Worm (Caenorhabditis elegans) whole organism, early embryonic: ENCODE results near the gene dct-11.

ENCODE experiments used
- B0310.2 ChIP-seq: sonication (generic microtip); optimal IDR thresholded peaks from 2 replicates; lab custom pipeline; 2016; ENCODE audit warnings: mild to moderate bottlenecking, missing genetic modification characterization, missing compliant biosample characterization
- ama-1 ChIP-seq: fragments of 150-350 bp; optimal IDR thresholded peaks from 2 replicates; lab custom pipeline; 2014
- hmbx-1 ChIP-seq: sonication (generic microtip); optimal IDR thresholded peaks from 2 replicates; lab custom pipeline; 2016; ENCODE audit warnings: mild to moderate bottlenecking, missing genetic modification characterization, missing compliant biosample characterization
- sea-1 ChIP-seq: fragments of 200-800 bp; sonication (Bioruptor generic); conservative IDR thresholded peaks from 2 replicates; pipeline ENCODE4 v1.3.6; 2022; ENCODE audit warnings: missing genetic modification characterization, missing compliant biosample characterization
- tbx-37 ChIP-seq: fragments of 200-800 bp; sonication (Bioruptor generic); conservative IDR thresholded peaks from 2 replicates; pipeline ENCODE4 v1.3.6; 2022; ENCODE audit warnings: missing genetic modification reagents, missing genetic modification characterization, missing compliant biosample characterization

DNA sequence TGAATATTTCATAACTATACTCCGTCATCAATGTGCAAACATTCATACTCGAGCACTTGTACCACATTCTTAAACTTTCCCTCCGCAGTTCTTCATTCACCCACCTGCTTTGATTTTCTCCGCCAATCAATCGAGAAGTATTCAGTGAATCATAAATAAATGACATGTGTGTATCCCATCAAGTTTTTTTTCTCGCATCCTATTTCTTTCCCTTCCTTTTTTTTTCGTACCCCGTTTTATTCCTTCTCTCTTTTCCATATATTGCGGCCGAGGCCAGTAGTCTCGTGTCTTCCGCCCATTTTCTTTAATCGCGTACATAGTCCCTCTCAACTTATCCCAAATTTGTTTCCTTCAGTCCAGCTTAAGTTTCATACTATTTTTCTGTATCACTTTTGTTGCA lies 9.1 kb upstream of the dct-11 start, which contains the start of gene atat-2:
- TF ChIP-seq tbx-37 (GFP tag; lab: Robert Waterston, UW) (no peak), ama-1 (lab: Kevin White, UChicago) (no peak), hmbx-1 (no peak), sea-1 (GFP tag; lab: Robert Waterston, UW) (no peak), B0310.2 (no peak)
